Fruit fly (Drosophila melanogaster): ENCODE results near the gene RhoGAP93B.

- no peak for TF ChIP-seq CTCF (optimal IDR thresholded peaks at IDR 0.05)
- TF ChIP-seq CG8478 (optimal IDR thresholded peaks at IDR 0.05) = no peak
Measured at dm6 chr3R:21109712-21110111, 12.1 kb upstream of the RhoGAP93B start.

All from S2 (cell line).